Fruit fly (Drosophila melanogaster) whole organism, wandering third instar larva: ENCODE results near the gene CG14300.

Experiments used
- Abd-B ChIP-seq: fragments of >200 bp; optimal IDR thresholded peaks from 2 replicates; lab custom pipeline; 2017; ENCODE audit warnings: missing biosample characterization, missing genetic modification characterization
- Dfd ChIP-seq: fragments of >200 bp; optimal IDR thresholded peaks from 2 replicates; lab custom pipeline; 2017; ENCODE audit warnings: missing biosample characterization, missing genetic modification characterization
- Dif ChIP-seq: fragments of 200-275, 200-300 bp; sonication (Bioruptor generic); optimal IDR thresholded peaks from 2 replicates; lab custom pipeline; 2018; ENCODE audit warnings: missing biosample characterization, missing genetic modification characterization; ENCODE audit not compliant: partially characterized antibody
- GATAd ChIP-seq: sonication (Bioruptor generic); optimal IDR thresholded peaks from 2 replicates; lab custom pipeline; 2016; ENCODE audit warnings: missing biosample characterization, missing genetic modification characterization
- Hnf4 ChIP-seq: fragments of 200-800 bp; sonication (Bioruptor generic); optimal IDR thresholded peaks from 2 replicates; lab custom pipeline; 2016; ENCODE audit warnings: missing biosample characterization, mild to moderate bottlenecking, missing genetic modification characterization
- Hr78 ChIP-seq: fragments of >200 bp; optimal IDR thresholded peaks from 2 replicates; lab custom pipeline; 2017; ENCODE audit warnings: missing biosample characterization, missing genetic modification characterization
- Jra ChIP-seq: sonication (Bioruptor generic); optimal IDR thresholded peaks from 2 replicates; lab custom pipeline; 2016; ENCODE audit warnings: missing biosample characterization, missing genetic modification characterization
- Mio ChIP-seq: sonication (Bioruptor generic); optimal IDR thresholded peaks from 2 replicates; lab custom pipeline; 2016; ENCODE audit warnings: missing biosample characterization, missing genetic modification characterization
- Myc ChIP-seq: fragments of >200 bp; optimal IDR thresholded peaks from 2 replicates; lab custom pipeline; 2017
- Rel ChIP-seq, 2 experiments: fragments of 200-800 bp; sonication (Bioruptor generic) in 1 of 2; optimal IDR thresholded peaks; 2 replicates in 1 of 2; 3 replicates in 1 of 2; lab custom pipeline; 2016 to 2019; ENCODE audit warnings: mild to moderate bottlenecking in 2 of 2, missing biosample characterization in 2 of 2, missing genetic modification characterization in 2 of 2, moderate library complexity in 1 of 2
- Sp1 ChIP-seq: fragments of 200-800 bp; sonication (Bioruptor generic); optimal IDR thresholded peaks from 3 replicates; lab custom pipeline; 2019; ENCODE audit warnings: missing biosample characterization, mild to moderate bottlenecking, missing genetic modification characterization, moderate library complexity
- Vsx2 ChIP-seq: fragments of 200-300, 225-300 bp; sonication (Bioruptor generic); optimal IDR thresholded peaks from 2 replicates; lab custom pipeline; 2018; ENCODE audit warnings: missing biosample characterization, missing genetic modification characterization; ENCODE audit not compliant: partially characterized antibody
- br ChIP-seq: fragments of 200-800 bp; sonication (Bioruptor generic); optimal IDR thresholded peaks from 2 replicates; lab custom pipeline; 2016; ENCODE audit warnings: missing biosample characterization, missing genetic modification characterization
- brk ChIP-seq: fragments of 200-800 bp; sonication (Bioruptor generic); optimal IDR thresholded peaks from 2 replicates; lab custom pipeline; 2016; ENCODE audit warnings: missing biosample characterization, mild to moderate bottlenecking, missing genetic modification characterization
- dl ChIP-seq, 2 experiments: fragments of 175-275, 200-275 bp in 1 of 2; fragments of 200-275 bp in 1 of 2; sonication (Bioruptor generic); optimal IDR thresholded peaks; lab custom pipeline; 2018; ENCODE audit warnings: mild to moderate bottlenecking in 2 of 2, missing biosample characterization in 2 of 2, missing genetic modification characterization in 2 of 2, moderate library complexity in 2 of 2; ENCODE audit not compliant: partially characterized antibody in 2 of 2, insufficient read depth in 1 of 2
- dmrt93B ChIP-seq: fragments of 200-800 bp; sonication (Bioruptor generic); optimal IDR thresholded peaks from 2 replicates; lab custom pipeline; 2018; ENCODE audit warnings: missing biosample characterization, mild to moderate bottlenecking, missing genetic modification characterization
- dsf ChIP-seq: sonication (Bioruptor generic); optimal IDR thresholded peaks from 2 replicates; lab custom pipeline; 2016; ENCODE audit warnings: missing biosample characterization, missing genetic modification characterization, borderline replicate concordance
- ey ChIP-seq: fragments of 200-800 bp; sonication (Bioruptor generic); optimal IDR thresholded peaks from 2 replicates; lab custom pipeline; 2016; ENCODE audit warnings: missing biosample characterization, missing genetic modification characterization
- foxo ChIP-seq, 2 experiments: fragments of 200-800 bp; sonication (Bioruptor generic); optimal IDR thresholded peaks; 2 replicates in 1 of 2; 3 replicates in 1 of 2; lab custom pipeline; 2016 to 2017; ENCODE audit warnings: missing biosample characterization in 2 of 2, missing genetic modification characterization in 2 of 2
- fru ChIP-seq: fragments of 200-800 bp; sonication (Bioruptor generic); optimal IDR thresholded peaks from 3 replicates; lab custom pipeline; 2016; ENCODE audit warnings: missing biosample characterization, mild to moderate bottlenecking, missing genetic modification characterization
- h ChIP-seq: fragments of 200-800 bp; sonication (Bioruptor generic); optimal IDR thresholded peaks from 3 replicates; lab custom pipeline; 2016; ENCODE audit warnings: missing biosample characterization, mild to moderate bottlenecking, missing genetic modification characterization
- jim ChIP-seq: fragments of 175-275, 200-325 bp; sonication (Bioruptor generic); optimal IDR thresholded peaks from 2 replicates; lab custom pipeline; 2016; ENCODE audit warnings: missing biosample characterization, mild to moderate bottlenecking, missing genetic modification characterization
- lola ChIP-seq: fragments of >200 bp; optimal IDR thresholded peaks from 2 replicates; lab custom pipeline; 2017; ENCODE audit warnings: missing biosample characterization, missing genetic modification characterization
- rgr ChIP-seq: fragments of 200-800 bp; sonication (Bioruptor generic); optimal IDR thresholded peaks from 3 replicates; lab custom pipeline; 2016; ENCODE audit warnings: missing biosample characterization, mild to moderate bottlenecking, missing genetic modification characterization
- sage ChIP-seq: fragments of 200-800 bp; sonication (Bioruptor generic); optimal IDR thresholded peaks from 2 replicates; lab custom pipeline; 2016; ENCODE audit warnings: missing biosample characterization, mild to moderate bottlenecking, missing genetic modification characterization
- sv ChIP-seq: fragments of 200-800 bp; sonication (Bioruptor generic); optimal IDR thresholded peaks from 3 replicates; lab custom pipeline; 2016; ENCODE audit warnings: missing biosample characterization, missing genetic modification characterization
- usp ChIP-seq: fragments of >200 bp; optimal IDR thresholded peaks from 2 replicates; lab custom pipeline; 2017; ENCODE audit warnings: missing biosample characterization, missing genetic modification characterization

Gene CG14300

dm6 chr3R:18707492-18707891, 14.0 kb upstream of the CG14300 start:
- TF ChIP-seq Rel (GFP tag; optimal IDR thresholded peaks at IDR 0.05; lab: Kevin White, UChicago) = no peak
- TF ChIP-seq Rel (tag; optimal IDR thresholded peaks at IDR 0.05; lab: Kevin White, UChicago) = no peak
- no peak for TF ChIP-seq Hnf4 (GFP tag; lab: Kevin White, UChicago)
- TF ChIP-seq h (GFP tag; lab: Kevin White, UChicago) = no peak
- TF ChIP-seq jim = no peak
- no peak for TF ChIP-seq Vsx2
- TF ChIP-seq usp (GFP tag; lab: Kevin White, UChicago) = no peak
- no peak for TF ChIP-seq fru
- TF ChIP-seq dmrt93B (GFP tag; lab: Kevin White, UChicago) = no peak
- no peak for TF ChIP-seq rgr

DNA sequence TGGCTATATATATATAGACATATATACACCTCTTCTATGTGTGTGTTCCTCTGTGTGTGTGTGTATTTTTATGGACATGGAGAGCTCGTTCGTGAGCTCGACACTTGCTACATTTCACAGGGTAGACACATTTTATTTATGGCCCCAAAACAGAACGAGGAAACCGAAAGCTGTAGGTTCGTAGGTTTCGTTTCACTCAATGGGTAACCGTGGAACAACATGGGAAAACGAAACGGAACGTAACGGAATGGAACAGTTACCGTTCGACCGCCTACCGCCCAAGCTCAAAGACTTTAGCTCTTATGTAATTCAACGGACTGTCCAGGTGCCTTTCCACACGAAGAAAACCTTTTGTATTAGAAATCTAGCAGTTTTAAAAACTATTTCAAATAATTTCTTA, 12.8 kb upstream of the CG14300 start:
- TF ChIP-seq h (GFP tag; lab: Kevin White, UChicago) = no peak

dm6 chr3R:18705150-18705549, 11.6 kb upstream of the CG14300 start, which contains the start of the genes ChAT and VAChT:
TSS of gene ChAT (plus strand) at chr3R:18705501.
TSS of gene VAChT (plus strand) at chr3R:18705501.
- TF ChIP-seq Hr78 (GFP tag; lab: Kevin White, UChicago) = no peak
- TF ChIP-seq sv (GFP tag; lab: Kevin White, UChicago) = no peak
- no peak for TF ChIP-seq Myc
- TF ChIP-seq jim = no peak
- no peak for TF ChIP-seq ey (GFP tag; lab: Kevin White, UChicago)
- TF ChIP-seq sage (GFP tag; lab: Kevin White, UChicago) = no peak
- no peak for TF ChIP-seq lola (GFP tag; lab: Kevin White, UChicago)
- TF ChIP-seq rgr = no peak
- no peak for TF ChIP-seq brk
- TF ChIP-seq dl (GFP tag; optimal IDR thresholded peaks at IDR 0.05; lab: Kevin White, UChicago; ENCODE audit: insufficient read depth in 1 of 2, partially characterized antibody in 2 of 2) = no peak
- TF ChIP-seq, all 38 proteins: peak for 0

dm6 chr3R:18703514-18703913, 10.0 kb upstream of the CG14300 start:
- TF ChIP-seq lola (GFP tag; lab: Kevin White, UChicago) = no peak
- no peak for TF ChIP-seq sv (GFP tag; lab: Kevin White, UChicago)
- no peak for TF ChIP-seq GATAd (GFP tag; lab: Kevin White, UChicago)
- no peak for TF ChIP-seq Vsx2
- TF ChIP-seq Sp1 (GFP tag; lab: Kevin White, UChicago) = no peak
- no peak for TF ChIP-seq dl (GFP tag; optimal IDR thresholded peaks at IDR 0.05; lab: Kevin White, UChicago; ENCODE audit: insufficient read depth in 1 of 2, partially characterized antibody in 2 of 2)
- no peak for TF ChIP-seq Hnf4 (GFP tag; lab: Kevin White, UChicago)
- TF ChIP-seq br (GFP tag; lab: Kevin White, UChicago) = no peak
- TF ChIP-seq dsf (GFP tag; lab: Kevin White, UChicago) = no peak
- no peak for TF ChIP-seq Abd-B (GFP tag; lab: Kevin White, UChicago)
- no peak for TF ChIP-seq ey (GFP tag; lab: Kevin White, UChicago)
- no peak for TF ChIP-seq h (GFP tag; lab: Kevin White, UChicago)
- no peak for TF ChIP-seq rgr
- TF ChIP-seq Mio (GFP tag; lab: Kevin White, UChicago) = no peak
- no peak for TF ChIP-seq jim
- TF ChIP-seq Jra (GFP tag; lab: Kevin White, UChicago) = no peak
- TF ChIP-seq Hr78 (GFP tag; lab: Kevin White, UChicago) = no peak
- TF ChIP-seq, all 38 proteins: peak for 0

DNA sequence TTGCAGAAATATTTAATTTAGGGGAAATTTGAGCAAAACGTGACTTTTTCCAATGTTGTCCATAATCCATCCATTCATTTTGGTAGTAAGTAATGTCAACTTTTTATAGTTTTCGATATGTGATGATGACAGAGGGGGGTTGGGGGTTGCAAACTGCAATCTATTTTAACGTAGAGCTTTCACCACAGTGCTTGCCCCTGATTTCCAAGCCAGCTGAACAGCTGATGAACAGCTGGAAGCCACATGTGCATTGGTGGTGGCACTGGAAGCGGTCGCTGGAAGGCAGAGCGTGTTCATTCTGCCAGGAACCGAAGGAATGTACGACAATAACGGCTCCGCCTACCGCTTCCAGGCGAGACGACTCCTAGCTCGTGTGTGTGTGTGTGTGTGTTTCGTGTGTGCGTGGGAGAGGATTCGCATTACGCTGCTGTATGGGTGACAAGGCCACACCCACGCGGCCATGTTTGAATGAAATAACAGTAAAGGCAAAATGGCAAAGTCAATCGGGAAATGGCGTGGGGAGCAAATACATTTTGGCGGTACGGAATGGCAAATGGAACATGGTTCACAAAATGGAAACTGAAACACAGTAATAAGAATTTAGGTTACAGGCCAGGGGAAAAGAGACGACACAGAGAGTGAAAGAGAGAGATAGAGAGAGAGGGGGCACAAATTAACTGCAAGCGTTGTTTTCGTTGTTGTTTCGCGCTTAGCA, 5.5 kb upstream of the CG14300 start:
- no peak for TF ChIP-seq dmrt93B (GFP tag; lab: Kevin White, UChicago)
- no peak for TF ChIP-seq Myc
- TF ChIP-seq Dfd (GFP tag; lab: Kevin White, UChicago) = no peak
- TF ChIP-seq brk = no peak
- TF ChIP-seq sv (GFP tag; lab: Kevin White, UChicago) = no peak
- no peak for TF ChIP-seq Vsx2
- no peak for TF ChIP-seq foxo (GFP tag; optimal IDR thresholded peaks at IDR 0.05; lab: Kevin White, UChicago)
- TF ChIP-seq lola (GFP tag; lab: Kevin White, UChicago) = no peak
- TF ChIP-seq Abd-B (GFP tag; lab: Kevin White, UChicago) = no peak
- no peak for TF ChIP-seq dl (GFP tag; optimal IDR thresholded peaks at IDR 0.05; lab: Kevin White, UChicago; ENCODE audit: insufficient read depth in 1 of 2, partially characterized antibody in 2 of 2)
- TF ChIP-seq Rel (GFP tag; optimal IDR thresholded peaks at IDR 0.05; lab: Kevin White, UChicago) = no peak
- TF ChIP-seq Rel (tag; optimal IDR thresholded peaks at IDR 0.05; lab: Kevin White, UChicago) = no peak
- TF ChIP-seq Dif (GFP tag; lab: Kevin White, UChicago) = no peak
- no peak for TF ChIP-seq br (GFP tag; lab: Kevin White, UChicago)
- TF ChIP-seq Jra (GFP tag; lab: Kevin White, UChicago) = no peak
- no peak for TF ChIP-seq Sp1 (GFP tag; lab: Kevin White, UChicago)
